Fruit fly (Drosophila melanogaster): ENCODE data around the gene Mst87F.

- TF ChIP-seq CG10267 (tag; optimal IDR thresholded peaks at IDR 0.05) (no peak), CG4424 (GFP tag; optimal IDR thresholded peaks at IDR 0.05) (no peak), psq (GFP tag; optimal IDR thresholded peaks at IDR 0.05) (no peak), CG31365 (tag; optimal IDR thresholded peaks at IDR 0.05) (no peak), Dll (GFP tag; IDR thresholded peaks at IDR 0.05; ENCODE audit: partially characterized antibody) (no peak), fd3F (GFP tag; optimal IDR thresholded peaks at IDR 0.05) (no peak), Dip3 (GFP tag; optimal IDR thresholded peaks at IDR 0.05) (no peak), CG2889 (GFP tag; IDR thresholded peaks at IDR 0.05) (no peak), Hsf (GFP tag; optimal IDR thresholded peaks at IDR 0.05) (no peak), CG2199 (GFP tag; IDR thresholded peaks at IDR 0.05) (no peak), cad (GFP tag; optimal IDR thresholded peaks at IDR 0.05) (no peak), CG17359 (tag; optimal IDR thresholded peaks at IDR 0.05) (no peak)
Observed at dm6 chr3R:13819037-13819436, 8.8 kb downstream of the Mst87F start.
